Worm (Caenorhabditis elegans): ENCODE data around the gene cyp-35A1.

DNA sequence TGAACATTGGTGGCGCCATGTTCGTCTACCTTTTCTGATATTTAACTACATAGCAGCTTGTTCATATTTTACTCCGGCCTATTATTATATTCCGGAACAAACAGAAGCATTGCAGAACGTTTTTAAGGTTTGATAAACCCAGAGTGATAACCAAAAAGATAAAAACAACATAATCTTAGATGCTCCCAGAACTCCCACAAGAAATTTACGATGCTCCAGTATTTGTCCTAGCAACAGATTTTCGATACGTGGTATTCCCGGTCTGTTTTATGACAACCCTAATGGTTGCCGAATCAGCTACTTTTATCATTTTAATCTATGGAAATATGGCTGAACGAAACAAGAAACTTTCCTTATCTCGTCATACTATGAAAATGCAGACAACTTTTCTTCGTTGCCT is 8.0 kb downstream of the cyp-35A1 start:
- TF ChIP-seq him-1 (tag; optimal IDR thresholded peaks at IDR 0.05): no peak
- no peak for TF ChIP-seq dao-5 (tag; optimal IDR thresholded peaks at IDR 0.05)
- no peak for TF ChIP-seq W03F9.2 (tag; optimal IDR thresholded peaks at IDR 0.05)

All from whole organism, L4/young adult.